Worm (Caenorhabditis elegans) whole organism, L4/young adult: Measurements from ENCODE around the gene gfm-1.

Experiments
- W03F9.2 ChIP-seq: fragments of 150-350 bp; optimal IDR thresholded peaks from 2 replicates; lab custom pipeline; 2014; ENCODE audit warnings: missing biosample characterization, missing genetic modification characterization
- dao-5 ChIP-seq: sonication (generic microtip); optimal IDR thresholded peaks from 2 replicates; lab custom pipeline; 2016; ENCODE audit warnings: missing genotype, missing genetic modification characterization, moderate library complexity, missing compliant biosample characterization
- him-1 ChIP-seq: sonication (generic microtip); optimal IDR thresholded peaks from 2 replicates; lab custom pipeline; 2016; ENCODE audit warnings: missing genotype, missing genetic modification reagents, missing genetic modification characterization, missing compliant biosample characterization

- TF ChIP-seq him-1 (tag; lab: Kevin White, UChicago), result no peak
- TF ChIP-seq W03F9.2 (tag; lab: Kevin White, UChicago), result no peak
- TF ChIP-seq dao-5 (tag; lab: Kevin White, UChicago), result no peak
Measured at ce11 chrII:13163009-13163408, 45.7 kb downstream of the gfm-1 start.
